Worm (Caenorhabditis elegans) whole organism, L4/young adult: ENCODE data around the gene eel-1.

ENCODE experiments used
- dao-5 ChIP-seq: sonication (generic microtip); optimal IDR thresholded peaks from 2 replicates; lab custom pipeline; 2016; ENCODE audit warnings: missing genotype, missing genetic modification characterization, moderate library complexity, missing compliant biosample characterization
- him-1 ChIP-seq: sonication (generic microtip); optimal IDR thresholded peaks from 2 replicates; lab custom pipeline; 2016; ENCODE audit warnings: missing genotype, missing genetic modification reagents, missing genetic modification characterization, missing compliant biosample characterization

DNA sequence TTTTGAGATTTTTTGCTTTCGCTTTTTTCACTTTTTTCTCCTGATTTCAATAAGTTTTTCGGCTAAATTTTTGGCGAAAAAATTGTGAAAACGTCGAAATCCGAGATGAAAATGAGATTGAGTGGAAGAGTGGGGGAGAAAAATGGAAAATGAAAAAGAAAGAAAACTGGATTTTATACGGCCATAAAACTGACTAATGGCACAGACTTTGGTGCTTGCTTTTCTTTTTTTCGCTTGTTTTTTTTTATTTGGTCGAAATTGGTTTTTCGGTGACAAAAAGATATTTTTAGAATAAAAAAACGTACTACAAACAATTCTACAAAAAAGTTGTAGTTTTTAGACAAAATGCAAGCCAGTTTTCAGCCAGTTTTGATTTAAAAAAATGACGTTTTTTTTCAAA lies 47.1 kb downstream of the eel-1 start:
- TF ChIP-seq him-1 (tag; lab: Kevin White, UChicago) (no peak), dao-5 (no peak)
